Fruit fly (Drosophila melanogaster): ENCODE data around the gene AANATL7.

- TF ChIP-seq usp (GFP tag; optimal IDR thresholded peaks at IDR 0.05) (no peak), Dll (optimal IDR thresholded peaks at IDR 0.05) (no peak)
Measured at dm6 chrX:2546260-2546659, 34.5 kb upstream of the AANATL7 start.
